Fruit fly (Drosophila melanogaster) whole organism, prepupa: ENCODE data around the gene mRpL35.

Experiments used
- Blimp-1 ChIP-seq: fragments of 200-800 bp; sonication (Bioruptor generic); optimal IDR thresholded peaks from 3 replicates; lab custom pipeline; 2017; ENCODE audit warnings: missing biosample characterization, missing genetic modification characterization, mild to moderate bottlenecking, moderate library complexity, missing genetic modification reagents
- CG10631 ChIP-seq: fragments of 200-800 bp; sonication (Bioruptor generic); optimal IDR thresholded peaks from 2 replicates; lab custom pipeline; 2016; ENCODE audit warnings: missing biosample characterization, missing genetic modification characterization
- CG10669 ChIP-seq: fragments of 200-800 bp; sonication (Bioruptor generic); optimal IDR thresholded peaks from 3 replicates; lab custom pipeline; 2018; ENCODE audit warnings: missing biosample characterization, mild to moderate bottlenecking, missing genetic modification characterization, moderate library complexity
- CG11294 ChIP-seq: fragments of 200-800 bp; sonication (Bioruptor generic); IDR thresholded peaks from 2 replicates; pipeline ENCODE4 v1.3.6; 2022; ENCODE audit warnings: missing biosample characterization, missing genetic modification characterization
- CG11762 ChIP-seq: fragments of 200-800 bp; sonication (Bioruptor generic); optimal IDR thresholded peaks from 3 replicates; lab custom pipeline; 2016; ENCODE audit warnings: missing biosample characterization, missing genetic modification characterization; ENCODE audit not compliant: insufficient read depth
- CG11902 ChIP-seq: fragments of 200-800 bp; sonication (Bioruptor generic); optimal IDR thresholded peaks from 3 replicates; lab custom pipeline; 2016; ENCODE audit warnings: missing biosample characterization, missing genetic modification characterization
- CG3032 ChIP-seq: fragments of 200-800 bp; optimal IDR thresholded peaks from 2 replicates; lab custom pipeline; 2019; ENCODE audit warnings: missing biosample characterization, mild to moderate bottlenecking, missing genetic modification characterization, moderate library complexity
- CG32006 ChIP-seq: fragments of 200-800 bp; sonication (Bioruptor generic); optimal IDR thresholded peaks from 3 replicates; lab custom pipeline; 2017; ENCODE audit warnings: missing biosample characterization, mild to moderate bottlenecking, missing genetic modification characterization
- CG34406 ChIP-seq: fragments of 200-800 bp; sonication (Bioruptor generic); optimal IDR thresholded peaks from 3 replicates; lab custom pipeline; 2016; ENCODE audit warnings: missing biosample characterization, missing genetic modification characterization
- CG6163 ChIP-seq: fragments of 200-800 bp; sonication (Bioruptor generic); IDR thresholded peaks from 3 replicates; pipeline ENCODE4 v1.3.6; 2022; ENCODE audit warnings: missing biosample characterization, missing genetic modification characterization
- CG6792 ChIP-seq: fragments of 200-800 bp; sonication (Bioruptor generic); optimal IDR thresholded peaks from 3 replicates; lab custom pipeline; 2016; ENCODE audit warnings: missing biosample characterization, missing genetic modification characterization
- CG6808 ChIP-seq: fragments of 200-800 bp; sonication (Bioruptor generic); optimal IDR thresholded peaks from 3 replicates; lab custom pipeline; 2017; ENCODE audit warnings: missing biosample characterization, missing genetic modification characterization, mild to moderate bottlenecking, moderate library complexity, missing genetic modification reagents
- CG6854 ChIP-seq: fragments of 200-800 bp; sonication (Bioruptor generic); optimal IDR thresholded peaks from 2 replicates; lab custom pipeline; 2017; ENCODE audit warnings: missing biosample characterization, mild to moderate bottlenecking, missing genetic modification characterization
- CG8119 ChIP-seq: fragments of 200-800 bp; sonication (Bioruptor generic); IDR thresholded peaks from 3 replicates; pipeline ENCODE4 v1.3.6; 2022; ENCODE audit warnings: missing biosample characterization, missing genetic modification characterization
- CG8319 ChIP-seq: fragments of 200-800 bp; sonication (Bioruptor generic); optimal IDR thresholded peaks from 3 replicates; lab custom pipeline; 2016; ENCODE audit warnings: missing biosample characterization, missing genetic modification characterization
- CG8632 ChIP-seq: fragments of 200-800 bp; sonication (Bioruptor generic); optimal IDR thresholded peaks from 3 replicates; lab custom pipeline; 2016; ENCODE audit warnings: missing biosample characterization, missing genetic modification characterization
- CG9139 ChIP-seq: fragments of 200-800 bp; sonication (Bioruptor generic); optimal IDR thresholded peaks from 3 replicates; lab custom pipeline; 2017; ENCODE audit warnings: missing biosample characterization, mild to moderate bottlenecking, missing genetic modification characterization
- Eip75B ChIP-seq: fragments of 200-800 bp; sonication (Bioruptor generic); optimal IDR thresholded peaks from 3 replicates; lab custom pipeline; 2016; ENCODE audit warnings: missing biosample characterization, missing genetic modification characterization
- Eip78C ChIP-seq: fragments of 200-800 bp; sonication (Bioruptor generic); peaks from one replicate; lab custom pipeline; 2016; ENCODE audit warnings: missing biosample characterization, missing genetic modification characterization
- Ets21C ChIP-seq: fragments of 200-800 bp; sonication (Bioruptor generic); optimal IDR thresholded peaks from 3 replicates; lab custom pipeline; 2016; ENCODE audit warnings: missing biosample characterization, missing genetic modification characterization
- Ets96B ChIP-seq: fragments of 200-800 bp; optimal IDR thresholded peaks from 2 replicates; lab custom pipeline; 2019; ENCODE audit warnings: missing biosample characterization, mild to moderate bottlenecking, missing genetic modification characterization, moderate library complexity
- Gug ChIP-seq: fragments of 200-800 bp; sonication (Bioruptor generic); IDR thresholded peaks from 2 replicates; pipeline ENCODE4 v1.3.6; 2022; ENCODE audit warnings: missing biosample characterization, missing genetic modification characterization
- Hr39 ChIP-seq: fragments of 200-800 bp; sonication (Bioruptor generic); optimal IDR thresholded peaks from 2 replicates; lab custom pipeline; 2016; ENCODE audit warnings: missing biosample characterization, missing genetic modification characterization
- Hr4 ChIP-seq: fragments of 200-800 bp; sonication (Bioruptor generic); optimal IDR thresholded peaks from 3 replicates; lab custom pipeline; 2016; ENCODE audit warnings: missing biosample characterization, missing genetic modification characterization
- Lpt ChIP-seq: fragments of 200-800 bp; sonication (Bioruptor generic); optimal IDR thresholded peaks from 3 replicates; lab custom pipeline; 2016; ENCODE audit warnings: missing biosample characterization, missing genetic modification characterization
- Met ChIP-seq: fragments of 200-800 bp; sonication (Bioruptor generic); optimal IDR thresholded peaks from 3 replicates; lab custom pipeline; 2016; ENCODE audit warnings: missing biosample characterization, missing genetic modification characterization
- Sox102F ChIP-seq: fragments of 200-800 bp; sonication (Bioruptor generic); optimal IDR thresholded peaks from 2 replicates; lab custom pipeline; 2016; ENCODE audit warnings: missing biosample characterization, mild to moderate bottlenecking, missing genetic modification characterization
- Sox14 ChIP-seq: fragments of 200-800 bp; sonication (Bioruptor generic); optimal IDR thresholded peaks from 3 replicates; lab custom pipeline; 2016; ENCODE audit warnings: missing biosample characterization, missing genetic modification characterization
- achi ChIP-seq: fragments of 200-800 bp; sonication (Bioruptor generic); optimal IDR thresholded peaks from 3 replicates; lab custom pipeline; 2016; ENCODE audit warnings: missing biosample characterization, missing genetic modification characterization
- cyc ChIP-seq: fragments of 200-800 bp; sonication (Bioruptor generic); optimal IDR thresholded peaks from 3 replicates; lab custom pipeline; 2016; ENCODE audit warnings: missing biosample characterization, missing genetic modification characterization
- dsx ChIP-seq: fragments of 200-800 bp; optimal IDR thresholded peaks from 3 replicates; lab custom pipeline; 2019; ENCODE audit warnings: missing biosample characterization, mild to moderate bottlenecking, missing genetic modification characterization, moderate library complexity; ENCODE audit not compliant: poor library complexity, severe bottlenecking
- eg ChIP-seq: fragments of 200-800 bp; sonication (Bioruptor generic); IDR thresholded peaks from 3 replicates; pipeline ENCODE4 v1.3.6; 2022; ENCODE audit warnings: missing biosample characterization, missing genetic modification characterization
- esn ChIP-seq: fragments of 200-800 bp; sonication (Bioruptor generic); optimal IDR thresholded peaks from 2 replicates; lab custom pipeline; 2016; ENCODE audit warnings: missing biosample characterization, mild to moderate bottlenecking, missing genetic modification characterization, moderate library complexity
- fd59A ChIP-seq: fragments of 200-800 bp; sonication (Bioruptor generic); optimal IDR thresholded peaks from 2 replicates; lab custom pipeline; 2017; ENCODE audit warnings: missing biosample characterization, mild to moderate bottlenecking, missing genetic modification characterization, missing genetic modification reagents
- fd85E ChIP-seq: fragments of 200-800 bp; sonication (Bioruptor generic); optimal IDR thresholded peaks from 3 replicates; lab custom pipeline; 2016; ENCODE audit warnings: missing biosample characterization, missing genetic modification characterization
- fkh ChIP-seq: fragments of 200-800 bp; sonication (Bioruptor generic); optimal IDR thresholded peaks from 3 replicates; lab custom pipeline; 2017; ENCODE audit warnings: missing biosample characterization, mild to moderate bottlenecking, missing genetic modification characterization, moderate library complexity
- lz ChIP-seq: fragments of 200-800 bp; sonication (Bioruptor generic); optimal IDR thresholded peaks from 3 replicates; lab custom pipeline; 2016; ENCODE audit warnings: missing biosample characterization, missing genetic modification characterization
- net ChIP-seq: fragments of 200-800 bp; sonication (Bioruptor generic); optimal IDR thresholded peaks from 3 replicates; lab custom pipeline; 2016; ENCODE audit warnings: missing biosample characterization, missing genetic modification characterization
- pdm3 ChIP-seq: fragments of 200-800 bp; sonication (Bioruptor generic); optimal IDR thresholded peaks from 3 replicates; lab custom pipeline; 2016; ENCODE audit warnings: missing biosample characterization, missing genetic modification characterization
- spab ChIP-seq: fragments of 200-800 bp; sonication (Bioruptor generic); optimal IDR thresholded peaks from 2 replicates; lab custom pipeline; 2017; ENCODE audit warnings: missing biosample characterization, mild to moderate bottlenecking, missing genetic modification characterization, missing genetic modification reagents
- ss ChIP-seq, 2 experiments: fragments of 200-800 bp; sonication (Bioruptor generic); optimal IDR thresholded peaks; 2 replicates in 1 of 2; 3 replicates in 1 of 2; lab custom pipeline; 2017 to 2018; ENCODE audit warnings: mild to moderate bottlenecking in 2 of 2, missing biosample characterization in 2 of 2, missing genetic modification characterization in 2 of 2, moderate library complexity in 1 of 2
- svp ChIP-seq: fragments of 200-800 bp; sonication (Bioruptor generic); peaks from one replicate; lab custom pipeline; 2016; ENCODE audit warnings: missing biosample characterization, missing genetic modification characterization
- topi ChIP-seq: fragments of 200-800 bp; sonication (Bioruptor generic); optimal IDR thresholded peaks from 3 replicates; lab custom pipeline; 2016; ENCODE audit warnings: missing biosample characterization, missing genetic modification characterization
- vri ChIP-seq: fragments of 200-800 bp; sonication (Bioruptor generic); optimal IDR thresholded peaks from 3 replicates; lab custom pipeline; 2016; ENCODE audit warnings: missing biosample characterization, mild to moderate bottlenecking, missing genetic modification characterization

Gene mRpL35

DNA sequence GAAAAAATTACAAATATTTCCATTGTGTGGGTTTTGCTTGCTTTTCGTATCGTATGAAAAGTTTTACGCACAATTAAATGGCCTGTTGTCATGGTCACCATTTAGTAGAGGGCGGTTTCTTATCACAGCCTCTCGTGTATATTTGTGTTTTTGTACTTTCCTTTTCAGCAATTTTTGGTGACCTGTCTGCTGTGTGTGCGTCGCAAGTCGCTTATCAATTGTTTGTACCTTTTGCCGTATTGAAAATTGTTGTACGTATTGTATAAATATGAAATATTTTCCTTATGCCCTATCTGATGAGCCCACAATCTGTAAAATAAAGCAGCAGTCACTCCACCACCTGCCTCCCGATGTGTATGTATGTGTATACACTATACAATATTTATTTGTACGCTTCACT lies 43.1 kb downstream of the mRpL35 start (continued):
- TF ChIP-seq net (GFP tag; lab: Kevin White, UChicago), result no peak
- TF ChIP-seq fkh, result peak; percentile 59
- no peak for TF ChIP-seq pdm3
- TF ChIP-seq dsx (GFP tag; lab: Kevin White, UChicago), result no peak
- no peak for TF ChIP-seq Ets21C (GFP tag; lab: Kevin White, UChicago)
- TF ChIP-seq CG3032, result no peak
- TF ChIP-seq Hr39 (GFP tag; lab: Kevin White, UChicago), result no peak
- TF ChIP-seq ss (GFP tag; optimal IDR thresholded peaks at IDR 0.05; lab: Kevin White, UChicago), result peak in 1 of 2 experiments; percentile 38
- 0 out of 3 replicates have a peak, but pooled peaks have one; percentile 22 for TF ChIP-seq CG6163 (GFP tag; lab: Robert Waterston, UW)
- TF ChIP-seq CG8632 (GFP tag; lab: Kevin White, UChicago), result peak; percentile 13

DNA sequence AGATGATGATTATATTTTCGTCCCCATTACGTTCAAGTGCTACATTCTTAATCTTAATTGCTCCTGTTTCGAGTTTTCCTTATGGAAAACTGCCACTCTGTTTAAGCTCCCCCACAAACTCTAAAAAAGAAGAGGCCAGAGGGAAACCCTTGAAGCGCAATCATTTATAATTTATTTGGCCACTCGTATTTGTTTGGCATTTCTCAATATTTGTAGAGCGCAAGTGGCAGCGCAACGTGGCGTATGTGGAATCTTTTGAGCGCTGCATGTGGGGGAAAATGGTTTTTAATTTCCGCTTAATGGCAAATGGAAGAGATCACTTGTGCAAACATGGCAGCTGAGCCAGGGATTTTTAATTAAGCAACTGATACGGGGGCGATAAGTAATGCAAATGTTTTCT lies 43.9 kb downstream of the mRpL35 start:
- no peak for TF ChIP-seq eg (GFP tag; lab: Robert Waterston, UW)
- TF ChIP-seq dsx (GFP tag; lab: Kevin White, UChicago), result no peak
- TF ChIP-seq Hr39 (GFP tag; lab: Kevin White, UChicago), result no peak
- TF ChIP-seq lz (GFP tag; lab: Kevin White, UChicago), result no peak
- no peak for TF ChIP-seq CG11902 (GFP tag; lab: Kevin White, UChicago)
- TF ChIP-seq Eip78C (GFP tag; lab: Kevin White, UChicago), result no peak
- no peak for TF ChIP-seq CG10669 (GFP tag; lab: Kevin White, UChicago)
- TF ChIP-seq CG8319 (GFP tag; lab: Kevin White, UChicago), result no peak
- TF ChIP-seq fd59A (GFP tag; lab: Kevin White, UChicago), result no peak
- TF ChIP-seq Lpt (GFP tag; lab: Kevin White, UChicago), result no peak
- TF ChIP-seq CG8119 (GFP tag; lab: Robert Waterston, UW), result no peak
- TF ChIP-seq CG11294 (GFP tag; lab: Robert Waterston, UW), result no peak
- TF ChIP-seq esn, result peak; percentile 1
- no peak for TF ChIP-seq CG10631
- TF ChIP-seq vri (GFP tag; lab: Kevin White, UChicago), result no peak
- peak; percentile 51 for TF ChIP-seq svp
- TF ChIP-seq CG9139 (GFP tag; lab: Kevin White, UChicago), result no peak
- no peak for TF ChIP-seq CG34406 (GFP tag; lab: Kevin White, UChicago)
- no peak for TF ChIP-seq achi (GFP tag; lab: Kevin White, UChicago)
- peak; percentile 16 for TF ChIP-seq fkh
- no peak for TF ChIP-seq Blimp-1 (GFP tag; lab: Kevin White, UChicago)
- no peak for TF ChIP-seq CG11762 (GFP tag; lab: Kevin White, UChicago)
- TF ChIP-seq Gug (GFP tag; lab: Robert Waterston, UW), result no peak
- TF ChIP-seq Ets96B (tag; lab: Kevin White, UChicago), result no peak
- TF ChIP-seq, all 60 proteins: peak for 3

DNA sequence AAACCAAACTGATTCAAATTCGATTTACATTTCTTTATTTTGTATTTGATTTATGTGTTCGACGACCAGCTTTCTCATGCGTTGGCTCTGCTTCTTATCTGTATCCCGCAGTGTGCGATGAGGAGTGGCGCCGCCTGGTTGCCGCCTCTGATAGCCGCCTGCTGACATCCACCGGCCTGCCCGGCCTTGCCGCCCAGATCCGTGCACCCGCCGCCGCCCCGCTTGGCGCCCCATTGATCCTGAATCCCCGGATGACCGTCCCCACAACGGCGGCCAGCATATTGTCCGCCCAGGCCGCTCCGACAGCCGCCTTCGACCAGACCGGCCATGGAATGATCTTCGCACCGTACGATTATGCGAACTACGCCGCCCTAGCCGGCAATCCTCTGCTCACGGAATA lies 48.3 kb downstream of the mRpL35 start:
- TF ChIP-seq fd85E (no peak), Sox14 (no peak), CG6854 (GFP tag; lab: Kevin White, UChicago) (no peak), CG32006 (GFP tag; lab: Kevin White, UChicago) (no peak), Sox102F (GFP tag; lab: Kevin White, UChicago) (no peak), fkh (no peak), CG10669 (GFP tag; lab: Kevin White, UChicago) (no peak), Gug (GFP tag; lab: Robert Waterston, UW) (no peak), topi (GFP tag; lab: Kevin White, UChicago) (no peak), Hr4 (GFP tag; lab: Kevin White, UChicago) (no peak), dsx (GFP tag; lab: Kevin White, UChicago) (no peak), CG6792 (GFP tag; lab: Kevin White, UChicago) (no peak), CG11762 (GFP tag; lab: Kevin White, UChicago) (no peak), CG11902 (GFP tag; lab: Kevin White, UChicago) (no peak), cyc (GFP tag; lab: Kevin White, UChicago) (no peak), CG6808 (GFP tag; lab: Kevin White, UChicago) (no peak), CG8119 (GFP tag; lab: Robert Waterston, UW) (no peak), Eip75B (no peak), spab (GFP tag; lab: Kevin White, UChicago) (no peak), Met (GFP tag; lab: Kevin White, UChicago) (no peak)
- TF ChIP-seq, all 60 proteins: peak for 0
